Worm (Caenorhabditis elegans) whole organism, mixed stage, embryonic: Measurements from ENCODE around the gene AC8.10.
"Not testable (repeated sequence)": the region's sequence is repeated elsewhere in the genome, so short reads cannot be mapped to it uniquely, and the experiment has no call there.

Source experiments
- M03D4.4 ChIP-seq: sonication (generic microtip); optimal IDR thresholded peaks from 2 replicates; lab custom pipeline; 2017; ENCODE audit warnings: mild to moderate bottlenecking, missing genetic modification characterization, missing compliant biosample characterization
- ces-1 ChIP-seq: fragments of 150-350 bp; optimal IDR thresholded peaks from 2 replicates; lab custom pipeline; 2014; ENCODE audit warnings: missing biosample characterization, missing genetic modification reagents, missing genetic modification characterization
- elt-3 ChIP-seq: fragments of 150-350 bp; optimal IDR thresholded peaks from 2 replicates; lab custom pipeline; 2014; ENCODE audit warnings: missing biosample characterization, missing genetic modification characterization
- hlh-1 ChIP-seq: fragments of 150-350 bp; optimal IDR thresholded peaks from 2 replicates; lab custom pipeline; 2014; ENCODE audit warnings: missing biosample characterization, missing genetic modification reagents, missing genetic modification characterization
- lin-13 ChIP-seq: fragments of 150-350 bp; optimal IDR thresholded peaks from 2 replicates; lab custom pipeline; 2014; ENCODE audit warnings: missing biosample characterization, missing genetic modification characterization
- nhr-12 ChIP-seq: fragments of 150-350 bp; optimal IDR thresholded peaks from 2 replicates; lab custom pipeline; 2014; ENCODE audit warnings: missing biosample characterization, missing genetic modification characterization
- nhr-76 ChIP-seq: sonication (generic microtip); optimal IDR thresholded peaks from 2 replicates; lab custom pipeline; 2017; ENCODE audit warnings: missing biosample characterization, missing genetic modification characterization
- unc-39 ChIP-seq: fragments of 150-350 bp; optimal IDR thresholded peaks from 2 replicates; lab custom pipeline; 2014; ENCODE audit warnings: missing biosample characterization, missing genetic modification characterization
- unc-62 ChIP-seq: fragments of 150-350 bp; optimal IDR thresholded peaks from 2 replicates; lab custom pipeline; 2014; ENCODE audit warnings: missing biosample characterization, missing genetic modification reagents, missing genetic modification characterization

ce11 chrX:209695-210094 is 29.3 kb downstream of the AC8.10 start, which contains the start of gene Y73B3B.3:
- not testable (repeated sequence) for TF ChIP-seq unc-39; nhr-76; unc-62 (GFP tag; lab: Kevin White, UChicago); elt-3; hlh-1; nhr-12 (tag; lab: Kevin White, UChicago); ces-1 (GFP tag; lab: Kevin White, UChicago); M03D4.4 (tag; lab: Kevin White, UChicago); lin-13
